Worm (Caenorhabditis elegans): Measurements from ENCODE around the gene hmg-12.

ce11 chrII:11928752-11929151 lies 12.4 kb downstream of the hmg-12 start:
- TF ChIP-seq ZK546.5 (tag; optimal IDR thresholded peaks at IDR 0.05), result no peak
- TF ChIP-seq D1046.2 (GFP tag; IDR thresholded peaks at IDR 0.05), result no peak
- TF ChIP-seq pqm-1 (tag; optimal IDR thresholded peaks at IDR 0.05), result no peak

Measured in whole organism, L4 larva.